Fruit fly (Drosophila melanogaster) whole organism, adult: ENCODE measurements around the gene Ho.

Source experiments
- CG11617 ChIP-seq: fragments of 200-800 bp; sonication (Bioruptor generic); optimal IDR thresholded peaks from 2 replicates; lab custom pipeline; 2017; ENCODE audit warnings: mild to moderate bottlenecking, missing biosample characterization, missing genetic modification reagents, missing genetic modification characterization
- CG12768 ChIP-seq: fragments of 200-800 bp; sonication (Bioruptor generic); optimal IDR thresholded peaks from 2 replicates; lab custom pipeline; 2017; ENCODE audit warnings: missing biosample characterization, missing genetic modification characterization, mild to moderate bottlenecking, moderate library complexity, missing genetic modification reagents
- CG14711 ChIP-seq: fragments of 200-800 bp; sonication (Bioruptor generic); optimal IDR thresholded peaks from 2 replicates; lab custom pipeline; 2018; ENCODE audit warnings: missing biosample characterization, mild to moderate bottlenecking, missing genetic modification characterization, moderate library complexity
- CG1620 ChIP-seq: fragments of 200-800 bp; sonication (Bioruptor generic); optimal IDR thresholded peaks from 2 replicates; lab custom pipeline; 2016; ENCODE audit warnings: missing biosample characterization, missing genetic modification characterization
- CG33017 ChIP-seq: fragments of 200-800 bp; sonication (Bioruptor generic); optimal IDR thresholded peaks from 2 replicates; lab custom pipeline; 2018; ENCODE audit warnings: missing biosample characterization, mild to moderate bottlenecking, missing genetic modification characterization, moderate library complexity
- CG5204 ChIP-seq: fragments of 200-800 bp; sonication (Bioruptor generic); optimal IDR thresholded peaks from 2 replicates; lab custom pipeline; 2016; ENCODE audit warnings: missing biosample characterization, missing genetic modification characterization
- CG7045 ChIP-seq: fragments of 200-800 bp; sonication (Bioruptor generic); optimal IDR thresholded peaks from 2 replicates; lab custom pipeline; 2017; ENCODE audit warnings: missing biosample characterization, mild to moderate bottlenecking, missing genetic modification characterization
- CG7101 ChIP-seq: fragments of 200-800 bp; sonication (Bioruptor generic); optimal IDR thresholded peaks from 2 replicates; lab custom pipeline; 2018; ENCODE audit warnings: missing biosample characterization, mild to moderate bottlenecking, missing genetic modification characterization, moderate library complexity
- Clk ChIP-seq: fragments of 200-800 bp; sonication (Bioruptor generic); optimal IDR thresholded peaks from 2 replicates; lab custom pipeline; 2017; ENCODE audit warnings: missing biosample characterization, missing genetic modification characterization
- Crg-1 ChIP-seq: fragments of 200-800 bp; sonication (Bioruptor generic); optimal IDR thresholded peaks from 2 replicates; lab custom pipeline; 2016; ENCODE audit warnings: missing biosample characterization, missing genetic modification characterization
- Hr96 ChIP-seq: fragments of 200-800 bp; sonication (Bioruptor generic); optimal IDR thresholded peaks from 2 replicates; lab custom pipeline; 2016; ENCODE audit warnings: missing biosample characterization, missing genetic modification characterization
- Mnt ChIP-seq: fragments of 200-800 bp; sonication (Bioruptor generic); optimal IDR thresholded peaks from 2 replicates; lab custom pipeline; 2016; ENCODE audit warnings: missing biosample characterization, mild to moderate bottlenecking, missing genetic modification characterization
- bab1 ChIP-seq: fragments of 200-800 bp; sonication (Bioruptor generic); optimal IDR thresholded peaks from 3 replicates; lab custom pipeline; 2019; ENCODE audit warnings: missing biosample characterization, mild to moderate bottlenecking, missing genetic modification characterization, moderate library complexity
- cic ChIP-seq: fragments of 200-800 bp; sonication (Bioruptor generic); optimal IDR thresholded peaks from 2 replicates; lab custom pipeline; 2017; ENCODE audit warnings: missing biosample characterization, mild to moderate bottlenecking, missing genetic modification characterization, moderate library complexity
- cnc ChIP-seq, 2 experiments: fragments of >200 bp; optimal IDR thresholded peaks; 2 replicates each; lab custom pipeline; 2017
- kay ChIP-seq: fragments of 200-800 bp; sonication (Bioruptor generic); peaks from one replicate; lab custom pipeline; 2016; ENCODE audit warnings: missing biosample characterization, missing genetic modification characterization, borderline replicate concordance
- ovo ChIP-seq: fragments of 200-800 bp; sonication (Bioruptor generic); optimal IDR thresholded peaks from 2 replicates; lab custom pipeline; 2016; ENCODE audit warnings: missing biosample characterization, missing genetic modification characterization
- pad ChIP-seq: fragments of 200-800 bp; sonication (Bioruptor generic); optimal IDR thresholded peaks from 3 replicates; lab custom pipeline; 2017; ENCODE audit warnings: missing biosample characterization, missing genetic modification characterization, mild to moderate bottlenecking, moderate library complexity, missing genetic modification reagents
- tj ChIP-seq: fragments of 200-800 bp; sonication (Bioruptor generic); optimal IDR thresholded peaks from 3 replicates; lab custom pipeline; 2017; ENCODE audit warnings: missing biosample characterization, mild to moderate bottlenecking, missing genetic modification characterization, moderate library complexity
- toe ChIP-seq: fragments of 200-800 bp; sonication (Bioruptor generic); optimal IDR thresholded peaks from 2 replicates; lab custom pipeline; 2016; ENCODE audit warnings: missing biosample characterization, missing genetic modification characterization

The Ho gene

DNA sequence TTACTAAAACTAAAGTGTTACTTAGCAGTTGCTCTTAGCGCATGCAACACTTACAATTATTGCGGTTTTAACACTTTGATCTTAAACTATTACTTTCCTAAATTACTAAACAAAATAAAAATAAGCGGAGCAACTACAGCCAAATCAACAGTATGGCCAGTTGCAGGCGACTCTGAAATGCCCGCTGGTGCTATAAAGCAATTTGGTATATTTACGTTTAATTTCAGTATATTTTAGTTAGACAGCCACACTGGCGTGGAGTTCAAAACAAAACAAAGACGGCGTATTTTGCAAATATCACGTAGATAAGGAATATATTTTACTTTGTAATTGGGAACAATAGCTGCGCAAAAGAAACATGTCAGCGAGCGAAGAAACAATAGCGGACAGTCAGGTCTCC lies at the start of gene Ho, which contains the start of gene Taf12:
Ho (plus strand) TSS at position 231 of the 400 bp plus-strand sequence.
Taf12 (minus strand) TSS at position 178 of the 400 bp plus-strand sequence.
- TF ChIP-seq cic (GFP tag; lab: Kevin White, UChicago) (peak; percentile 32), CG7101 (peak; percentile 21), Mnt (GFP tag; lab: Kevin White, UChicago) (peak; percentile 45), toe (GFP tag; lab: Kevin White, UChicago) (no peak), CG33017 (tag; lab: Kevin White, UChicago) (no peak), CG5204 (GFP tag; lab: Kevin White, UChicago) (no peak), CG14711 (tag; lab: Kevin White, UChicago) (peak; percentile 32), bab1 (GFP tag; lab: Kevin White, UChicago) (peak; percentile 38), CG12768 (GFP tag; lab: Kevin White, UChicago) (no peak)

DNA sequence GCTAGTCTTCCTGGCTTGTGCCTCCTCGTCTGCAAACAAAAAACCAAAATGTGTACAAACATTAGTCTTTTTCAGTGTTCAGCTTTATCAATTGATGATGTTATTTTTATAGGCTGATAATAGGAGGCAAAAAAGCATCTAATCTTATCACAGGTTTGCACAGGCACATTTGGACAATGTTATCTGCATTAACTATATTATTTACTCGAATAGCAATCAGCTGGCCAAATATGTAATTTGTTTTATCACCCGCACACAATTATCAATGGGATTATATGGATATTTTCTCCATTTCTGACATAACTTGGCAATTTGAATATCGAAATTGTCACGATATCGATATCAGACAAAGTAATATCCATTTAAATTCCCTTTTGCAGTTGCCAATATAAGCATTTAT lies 42.0 kb upstream of the Ho start:
- TF ChIP-seq Crg-1 (GFP tag; lab: Kevin White, UChicago) (no peak), tj (GFP tag; lab: Kevin White, UChicago) (no peak), Clk (GFP tag; lab: Kevin White, UChicago) (no peak), CG1620 (GFP tag; lab: Kevin White, UChicago) (no peak), CG33017 (tag; lab: Kevin White, UChicago) (no peak)

DNA sequence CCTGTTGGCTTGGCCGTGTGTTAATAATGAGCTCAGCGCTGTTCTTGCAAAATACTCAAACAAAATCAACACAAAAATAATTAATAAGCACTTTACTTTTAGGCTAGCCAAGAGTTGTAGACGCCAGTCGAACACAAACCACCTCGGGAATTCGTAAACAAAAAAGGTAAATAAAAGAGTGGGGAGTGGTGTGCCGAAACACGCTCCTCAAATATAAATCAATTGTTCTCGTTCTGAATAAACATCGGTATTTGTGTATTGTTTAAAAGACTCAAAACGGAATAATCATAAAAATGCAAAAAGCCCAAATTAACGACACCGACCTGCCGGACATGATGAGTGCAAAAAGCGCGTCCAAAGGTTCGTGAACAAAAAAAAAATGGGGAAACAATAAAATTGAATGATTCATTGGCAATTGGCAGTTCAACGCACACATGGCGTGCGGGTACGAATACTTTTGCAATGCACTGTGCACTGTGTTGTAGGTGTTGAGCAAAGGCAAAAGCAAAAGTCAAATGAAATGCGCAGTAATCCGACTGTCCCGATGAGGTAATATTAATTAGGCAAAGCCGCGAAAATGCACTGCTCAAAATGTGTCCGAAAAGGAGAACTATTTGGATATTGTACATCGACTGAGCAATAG lies 39.5 kb upstream of the Ho start:
- TF ChIP-seq CG7045 (GFP tag; lab: Kevin White, UChicago) (no peak), tj (GFP tag; lab: Kevin White, UChicago) (peak; percentile 95), CG33017 (tag; lab: Kevin White, UChicago) (no peak), bab1 (GFP tag; lab: Kevin White, UChicago) (no peak), CG11617 (GFP tag; lab: Kevin White, UChicago) (no peak), Clk (GFP tag; lab: Kevin White, UChicago) (no peak), Mnt (GFP tag; lab: Kevin White, UChicago) (peak; percentile 54), toe (GFP tag; lab: Kevin White, UChicago) (no peak), CG5204 (GFP tag; lab: Kevin White, UChicago) (no peak), CG14711 (tag; lab: Kevin White, UChicago) (no peak), kay (peak; percentile 80), Crg-1 (GFP tag; lab: Kevin White, UChicago) (peak; percentile 15)

DNA sequence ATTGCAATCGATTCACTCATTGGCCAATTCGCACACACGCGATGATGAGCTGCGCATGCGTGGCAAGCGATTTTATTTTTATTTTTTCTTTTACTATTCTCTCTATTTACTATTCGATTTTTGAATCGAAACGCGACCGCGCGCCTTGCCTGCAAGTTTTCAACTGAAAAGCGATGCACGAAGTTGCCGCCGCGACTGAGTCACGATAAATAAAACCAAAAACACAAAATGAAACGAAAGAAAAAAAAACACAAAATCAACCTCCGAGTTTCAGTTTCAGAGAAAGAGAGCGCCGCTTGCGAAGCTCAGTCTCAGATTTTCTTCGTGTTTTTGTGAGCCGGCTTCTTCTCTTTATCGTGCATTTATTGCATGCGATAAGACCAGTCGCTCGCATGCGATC lies 32.7 kb upstream of the Ho start:
- no peak for TF ChIP-seq Clk (GFP tag; lab: Kevin White, UChicago)
- peak; percentile 2 for TF ChIP-seq Mnt (GFP tag; lab: Kevin White, UChicago)
- TF ChIP-seq kay, result peak; percentile 94
- peak; percentile 52 for TF ChIP-seq tj (GFP tag; lab: Kevin White, UChicago)

DNA sequence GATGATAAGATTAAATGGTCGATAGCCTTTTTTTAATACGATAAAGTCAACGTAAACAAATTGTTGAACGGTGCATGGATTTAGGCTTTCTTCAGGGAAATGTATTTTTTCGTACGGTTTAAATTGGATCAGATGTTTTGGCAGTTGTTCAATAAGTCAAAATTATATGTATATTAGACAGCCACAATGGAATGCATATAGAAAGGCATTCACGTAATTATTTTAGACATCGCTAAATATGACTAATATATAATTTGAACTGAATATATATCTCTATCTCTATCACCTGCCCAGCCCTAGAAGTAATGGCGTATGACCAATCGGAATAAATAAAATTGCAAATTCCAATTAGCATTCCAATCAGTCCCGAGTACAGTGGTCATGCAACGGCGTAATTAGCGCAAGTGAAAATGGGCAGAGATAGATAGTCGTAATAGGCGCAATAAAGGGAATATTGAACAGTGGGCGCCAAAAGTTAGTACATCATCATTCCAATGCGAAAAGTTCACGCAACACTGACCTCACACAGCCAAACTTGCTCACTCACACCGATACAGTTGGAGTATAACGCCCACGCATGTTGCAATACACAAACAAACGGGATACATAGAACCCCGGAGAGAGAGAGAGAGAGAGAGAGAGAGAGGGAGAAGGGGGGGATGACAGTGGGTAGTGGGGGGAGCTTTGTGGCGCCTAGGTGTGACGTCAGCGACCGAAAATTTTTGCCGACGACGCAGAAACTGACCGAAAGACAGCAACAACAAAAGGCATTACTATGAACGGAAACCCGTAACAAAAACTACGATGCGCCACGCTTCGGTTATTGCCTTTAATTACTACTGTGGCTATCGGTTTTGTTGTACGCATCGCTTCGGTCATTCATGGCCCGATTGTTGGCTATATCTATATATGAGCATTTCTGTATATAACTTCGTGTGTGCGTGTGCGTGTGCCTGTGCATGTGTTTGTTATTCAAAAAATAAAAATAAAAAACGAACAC lies 30.9 kb upstream of the Ho start:
- no peak for TF ChIP-seq ovo (GFP tag; lab: Kevin White, UChicago)
- TF ChIP-seq pad (GFP tag; lab: Kevin White, UChicago), result no peak
- TF ChIP-seq Crg-1 (GFP tag; lab: Kevin White, UChicago), result no peak
- no peak for TF ChIP-seq toe (GFP tag; lab: Kevin White, UChicago)
- TF ChIP-seq kay, result peak; percentile 93
- TF ChIP-seq CG12768 (GFP tag; lab: Kevin White, UChicago), result peak; percentile 33
- no peak for TF ChIP-seq Mnt (GFP tag; lab: Kevin White, UChicago)
- no peak for TF ChIP-seq CG1620 (GFP tag; lab: Kevin White, UChicago)
- peak; percentile 13 for TF ChIP-seq cic (GFP tag; lab: Kevin White, UChicago)
- TF ChIP-seq tj (GFP tag; lab: Kevin White, UChicago), result peak; percentile 48
- TF ChIP-seq CG7101, result no peak
- no peak for TF ChIP-seq cnc (optimal IDR thresholded peaks at IDR 0.05; lab: Kevin White, UChicago)
- no peak for TF ChIP-seq Hr96 (GFP tag; lab: Kevin White, UChicago)

DNA sequence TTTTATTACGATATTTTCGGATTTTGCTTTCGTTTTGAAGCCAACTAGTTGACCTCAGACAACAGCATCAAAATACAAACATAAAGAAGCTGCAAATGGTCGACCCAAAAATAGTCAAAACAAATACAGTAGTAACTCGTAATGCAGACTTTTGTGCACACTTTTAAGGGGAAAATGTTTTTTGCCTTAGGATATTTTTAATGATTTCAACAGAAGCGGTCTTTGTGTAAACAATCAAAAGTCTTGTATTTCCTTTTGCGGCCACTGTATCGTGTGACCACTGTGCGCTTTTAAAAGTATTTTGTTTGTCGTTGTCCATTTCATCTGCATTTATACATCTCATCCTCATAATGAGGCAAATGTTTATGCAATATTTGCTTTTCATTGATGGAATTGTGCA lies 30.1 kb upstream of the Ho start:
- peak; percentile 82 for TF ChIP-seq CG7101
- TF ChIP-seq CG11617 (GFP tag; lab: Kevin White, UChicago), result peak; percentile 48
- TF ChIP-seq cnc (optimal IDR thresholded peaks at IDR 0.05; lab: Kevin White, UChicago), result no peak
- peak; percentile 50 for TF ChIP-seq CG1620 (GFP tag; lab: Kevin White, UChicago)
- TF ChIP-seq Mnt (GFP tag; lab: Kevin White, UChicago), result no peak
- peak; percentile 72 for TF ChIP-seq CG5204 (GFP tag; lab: Kevin White, UChicago)
- TF ChIP-seq kay, result no peak
- TF ChIP-seq CG12768 (GFP tag; lab: Kevin White, UChicago), result peak; percentile 80
- TF ChIP-seq Crg-1 (GFP tag; lab: Kevin White, UChicago), result peak; percentile 33
- peak; percentile 45 for TF ChIP-seq toe (GFP tag; lab: Kevin White, UChicago)
- peak; percentile 36 for TF ChIP-seq pad (GFP tag; lab: Kevin White, UChicago)
- TF ChIP-seq bab1 (GFP tag; lab: Kevin White, UChicago), result peak; percentile 82
- TF ChIP-seq Hr96 (GFP tag; lab: Kevin White, UChicago), result peak; percentile 48
- no peak for TF ChIP-seq ovo (GFP tag; lab: Kevin White, UChicago)
- peak; percentile 84 for TF ChIP-seq CG33017 (tag; lab: Kevin White, UChicago)
- TF ChIP-seq Clk (GFP tag; lab: Kevin White, UChicago), result peak; percentile 68
- no peak for TF ChIP-seq tj (GFP tag; lab: Kevin White, UChicago)
- TF ChIP-seq cic (GFP tag; lab: Kevin White, UChicago), result no peak
- TF ChIP-seq CG14711 (tag; lab: Kevin White, UChicago), result peak; percentile 70
- peak; percentile 84 for TF ChIP-seq CG7045 (GFP tag; lab: Kevin White, UChicago)
